Worm (Caenorhabditis elegans) whole organism, L1 larva: ENCODE data around the gene nduf-2.2.

Experiments
- C04F5.9 ChIP-seq: sonication (generic microtip); optimal IDR thresholded peaks from 2 replicates; lab custom pipeline; 2016; ENCODE audit warnings: missing genetic modification characterization, missing compliant biosample characterization
- C34B4.2 ChIP-seq: sonication (generic microtip); optimal IDR thresholded peaks from 2 replicates; lab custom pipeline; 2017; ENCODE audit warnings: mild to moderate bottlenecking, missing genetic modification characterization, missing compliant biosample characterization
- F16B12.6 ChIP-seq: fragments of 150-350 bp; optimal IDR thresholded peaks from 2 replicates; lab custom pipeline; 2014; ENCODE audit warnings: missing biosample characterization, missing genetic modification characterization
- alr-1 ChIP-seq: fragments of 200-800 bp; sonication (Bioruptor generic); optimal IDR thresholded peaks from 2 replicates; lab custom pipeline; 2018; ENCODE audit warnings: borderline replicate concordance, mild to moderate bottlenecking, missing genetic modification characterization, missing compliant biosample characterization
- aly-2 ChIP-seq: fragments of 150-350 bp; optimal IDR thresholded peaks from 2 replicates; lab custom pipeline; 2014; ENCODE audit warnings: missing biosample characterization, missing genetic modification characterization
- ama-1 ChIP-seq: fragments of 150-350 bp; optimal IDR thresholded peaks from 2 replicates; lab custom pipeline; 2014
- blmp-1 ChIP-seq: fragments of 150-350 bp; optimal IDR thresholded peaks from 2 replicates; lab custom pipeline; 2014; ENCODE audit warnings: missing biosample characterization, missing genetic modification characterization
- ceh-63 ChIP-seq: fragments of 200-800 bp; sonication (Bioruptor generic); optimal IDR thresholded peaks from 2 replicates; lab custom pipeline; 2018; ENCODE audit warnings: mild to moderate bottlenecking, missing genetic modification characterization, missing compliant biosample characterization
- ceh-8 ChIP-seq: fragments of 200-800 bp; sonication (Bioruptor generic); optimal IDR thresholded peaks from 2 replicates; lab custom pipeline; 2018; ENCODE audit warnings: mild to moderate bottlenecking, missing genetic modification characterization, moderate library complexity, missing compliant biosample characterization
- ces-1 ChIP-seq: fragments of 150-350 bp; optimal IDR thresholded peaks from 2 replicates; lab custom pipeline; 2014; ENCODE audit warnings: missing biosample characterization, missing genetic modification reagents, missing genetic modification characterization
- dpl-1 ChIP-seq, 3 experiments: fragments of 150-350 bp in 2 of 3; sonication (generic microtip) in 1 of 3; optimal IDR thresholded peaks; 2 replicates each; lab custom pipeline; 2014 to 2017; ENCODE audit warnings: missing biosample characterization in 3 of 3, missing genetic modification characterization in 3 of 3, missing genetic modification reagents in 3 of 3
- dsc-1 ChIP-seq: sonication (generic microtip); optimal IDR thresholded peaks from 2 replicates; lab custom pipeline; 2016; ENCODE audit warnings: mild to moderate bottlenecking, missing genetic modification characterization, missing compliant biosample characterization
- efl-3 ChIP-seq: fragments of 200-800 bp; sonication (Bioruptor generic); optimal IDR thresholded peaks from 2 replicates; lab custom pipeline; 2018; ENCODE audit warnings: mild to moderate bottlenecking, missing genetic modification characterization, missing compliant biosample characterization
- elt-2 ChIP-seq: sonication (generic microtip); optimal IDR thresholded peaks from 2 replicates; lab custom pipeline; 2016; ENCODE audit warnings: missing genetic modification characterization, mild to moderate bottlenecking, inconsistent platforms, missing compliant biosample characterization, missing genetic modification reagents
- ets-5 ChIP-seq: fragments of 200-800 bp; sonication (Bioruptor generic); IDR thresholded peaks from 2 replicates; pipeline ENCODE4 v1.3.6; 2022; ENCODE audit warnings: missing genetic modification characterization, missing compliant biosample characterization
- fkh-10 ChIP-seq: sonication (generic microtip); optimal IDR thresholded peaks from 2 replicates; lab custom pipeline; 2017; ENCODE audit warnings: missing biosample characterization, missing genetic modification reagents, missing genetic modification characterization
- grh-1 ChIP-seq: fragments of 200-800 bp; sonication (Bioruptor generic); IDR thresholded peaks from 2 replicates; pipeline ENCODE4 v1.3.6; 2022; ENCODE audit warnings: missing genetic modification reagents, missing genetic modification characterization, missing compliant biosample characterization
- hpl-2 ChIP-seq: fragments of 150-350 bp; optimal IDR thresholded peaks from 2 replicates; lab custom pipeline; 2014; ENCODE audit warnings: missing biosample characterization, missing genetic modification reagents, missing genetic modification characterization
- lin-14 ChIP-seq: fragments of 200-800 bp; sonication (Bioruptor generic); optimal IDR thresholded peaks from 2 replicates; lab custom pipeline; 2018; ENCODE audit warnings: mild to moderate bottlenecking, missing genetic modification characterization, moderate library complexity, missing compliant biosample characterization
- lin-15B ChIP-seq: fragments of 150-350 bp; sonication (generic microtip); optimal IDR thresholded peaks from 3 replicates; lab custom pipeline; 2014; ENCODE audit warnings: missing biosample characterization, missing genetic modification characterization
- lin-35 ChIP-seq, 2 experiments: fragments of 150-350 bp; optimal IDR thresholded peaks; 2 replicates each; lab custom pipeline; 2014; ENCODE audit warnings: missing biosample characterization in 2 of 2, missing genetic modification characterization in 2 of 2, missing genetic modification reagents in 2 of 2
- lin-39 ChIP-seq: fragments of 150-350 bp; optimal IDR thresholded peaks from 2 replicates; lab custom pipeline; 2014; ENCODE audit warnings: missing biosample characterization, missing genetic modification reagents, missing genetic modification characterization
- lir-3 ChIP-seq: sonication (generic microtip); optimal IDR thresholded peaks from 2 replicates; lab custom pipeline; 2016; ENCODE audit warnings: mild to moderate bottlenecking, missing genetic modification characterization, moderate library complexity, missing compliant biosample characterization; ENCODE audit not compliant: poor library complexity
- lsy-2 ChIP-seq, 2 experiments: fragments of 150-350 bp; optimal IDR thresholded peaks; 2 replicates each; lab custom pipeline; 2014; ENCODE audit warnings: missing biosample characterization in 2 of 2, missing genetic modification characterization in 2 of 2
- mab-9 ChIP-seq: fragments of 200-800 bp; sonication (Bioruptor generic); IDR thresholded peaks from 2 replicates; pipeline ENCODE4 v1.3.6; 2022; ENCODE audit warnings: missing genetic modification reagents, missing genetic modification characterization, missing compliant biosample characterization
- mep-1 ChIP-seq: fragments of 150-350 bp; optimal IDR thresholded peaks from 2 replicates; lab custom pipeline; 2014; ENCODE audit warnings: missing biosample characterization, missing genetic modification characterization
- nhr-11 ChIP-seq: fragments of 150-350 bp; optimal IDR thresholded peaks from 2 replicates; lab custom pipeline; 2014; ENCODE audit warnings: missing biosample characterization, missing genetic modification characterization
- nhr-19 ChIP-seq: fragments of 200-800 bp; sonication (Bioruptor generic); conservative IDR thresholded peaks from 2 replicates; pipeline ENCODE4 v1.3.6; 2022; ENCODE audit warnings: missing genetic modification characterization, missing compliant biosample characterization
- nhr-20 ChIP-seq: sonication (generic microtip); optimal IDR thresholded peaks from 2 replicates; lab custom pipeline; 2016; ENCODE audit warnings: mild to moderate bottlenecking, missing genetic modification characterization, missing compliant biosample characterization
- nhr-28 ChIP-seq: fragments of 150-350 bp; optimal IDR thresholded peaks from 2 replicates; lab custom pipeline; 2014; ENCODE audit warnings: missing biosample characterization, missing genetic modification characterization
- nhr-47 ChIP-seq: sonication (generic microtip); optimal IDR thresholded peaks from 2 replicates; lab custom pipeline; 2016; ENCODE audit warnings: mild to moderate bottlenecking, missing genetic modification characterization, moderate library complexity, missing compliant biosample characterization
- nhr-71 ChIP-seq: sonication (generic microtip); optimal IDR thresholded peaks from 2 replicates; lab custom pipeline; 2016; ENCODE audit warnings: mild to moderate bottlenecking, missing genetic modification characterization, moderate library complexity, missing compliant biosample characterization
- nhr-77 ChIP-seq: fragments of 150-350 bp; optimal IDR thresholded peaks from 2 replicates; lab custom pipeline; 2014; ENCODE audit warnings: missing biosample characterization, missing genetic modification characterization
- nhr-84 ChIP-seq: sonication (generic microtip); optimal IDR thresholded peaks from 2 replicates; lab custom pipeline; 2017; ENCODE audit warnings: missing biosample characterization, missing genetic modification characterization
- nhr-85 ChIP-seq: sonication (generic microtip); peaks from one replicate; lab custom pipeline; 2016; ENCODE audit warnings: missing genetic modification characterization, inconsistent platforms, missing compliant biosample characterization
- nhr-90 ChIP-seq: sonication (generic microtip); optimal IDR thresholded peaks from 2 replicates; lab custom pipeline; 2016; ENCODE audit warnings: mild to moderate bottlenecking, missing genetic modification characterization, missing compliant biosample characterization; ENCODE audit not compliant: poor library complexity
- pax-3 ChIP-seq: fragments of 200-800 bp; sonication (Bioruptor generic); optimal IDR thresholded peaks from 2 replicates; lab custom pipeline; 2018; ENCODE audit warnings: mild to moderate bottlenecking, missing genetic modification characterization, moderate library complexity, missing compliant biosample characterization
- pqm-1 ChIP-seq: sonication (generic microtip); optimal IDR thresholded peaks from 3 replicates; lab custom pipeline; 2017; ENCODE audit warnings: missing biosample characterization, missing genetic modification characterization
- rnt-1 ChIP-seq: sonication (generic microtip); optimal IDR thresholded peaks from 2 replicates; lab custom pipeline; 2016; ENCODE audit warnings: mild to moderate bottlenecking, missing genetic modification characterization, moderate library complexity, missing compliant biosample characterization
- sptf-1 ChIP-seq: fragments of 150-350 bp; optimal IDR thresholded peaks from 2 replicates; lab custom pipeline; 2014; ENCODE audit warnings: missing biosample characterization, missing genetic modification characterization
- sup-37 ChIP-seq: fragments of 200-800 bp; sonication (Bioruptor generic); optimal IDR thresholded peaks from 2 replicates; lab custom pipeline; 2018; ENCODE audit warnings: mild to moderate bottlenecking, missing genetic modification characterization, missing compliant biosample characterization
- swsn-7 ChIP-seq: sonication (generic microtip); optimal IDR thresholded peaks from 2 replicates; lab custom pipeline; 2016; ENCODE audit warnings: missing genetic modification characterization, missing compliant biosample characterization
- tbx-2 ChIP-seq: sonication (generic microtip); optimal IDR thresholded peaks from 2 replicates; lab custom pipeline; 2016; ENCODE audit warnings: missing genetic modification characterization, missing compliant biosample characterization
- tlp-1 ChIP-seq: fragments of 150-350 bp; optimal IDR thresholded peaks from 2 replicates; lab custom pipeline; 2014; ENCODE audit warnings: missing biosample characterization, missing genetic modification characterization
- unc-130 ChIP-seq: fragments of 150-350 bp; optimal IDR thresholded peaks from 2 replicates; lab custom pipeline; 2017; ENCODE audit warnings: missing biosample characterization, missing genetic modification characterization, inconsistent platforms
- unc-62 ChIP-seq: fragments of 150-350 bp; optimal IDR thresholded peaks from 2 replicates; lab custom pipeline; 2014; ENCODE audit warnings: missing biosample characterization, missing genetic modification reagents, missing genetic modification characterization
- vab-15 ChIP-seq: sonication (generic microtip); optimal IDR thresholded peaks from 2 replicates; lab custom pipeline; 2017; ENCODE audit warnings: missing genotype, mild to moderate bottlenecking, missing genetic modification characterization, missing compliant biosample characterization
- xbp-1 ChIP-seq: sonication (generic microtip); optimal IDR thresholded peaks from 2 replicates; lab custom pipeline; 2016; ENCODE audit warnings: missing genetic modification characterization, missing compliant biosample characterization
- zag-1 ChIP-seq: fragments of 150-350 bp; optimal IDR thresholded peaks from 2 replicates; lab custom pipeline; 2014; ENCODE audit warnings: missing biosample characterization, missing genetic modification characterization
- zip-4 ChIP-seq: fragments of 200-800 bp; sonication (Bioruptor generic); optimal IDR thresholded peaks from 2 replicates; lab custom pipeline; 2018; ENCODE audit warnings: mild to moderate bottlenecking, missing genetic modification characterization, moderate library complexity, missing compliant biosample characterization
- ztf-4 ChIP-seq: fragments of 150-350 bp; optimal IDR thresholded peaks from 2 replicates; lab custom pipeline; 2014; ENCODE audit warnings: missing biosample characterization, missing genetic modification characterization

The nduf-2.2 gene

DNA sequence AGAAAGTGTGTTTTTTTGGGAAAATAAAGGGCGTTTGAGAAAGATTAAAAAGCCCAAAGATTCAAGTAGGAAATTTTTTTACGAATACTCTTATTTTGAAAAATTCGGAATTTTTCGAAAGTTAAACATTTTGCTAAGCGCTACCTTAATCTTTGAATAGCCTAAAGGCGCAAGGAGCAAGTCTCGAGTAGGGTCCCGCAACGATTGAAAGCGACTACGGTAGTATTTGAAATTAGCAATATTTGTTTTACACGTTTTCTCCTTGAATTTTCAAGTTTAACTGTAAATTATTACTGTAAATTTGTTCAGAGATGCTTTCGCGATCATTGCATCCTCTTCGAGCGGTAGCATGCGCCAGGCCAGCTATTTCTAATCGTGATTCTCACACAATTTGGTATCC is at the start of gene nduf-2.2:
nduf-2.2 (plus strand) TSS at position 310 of the 400 bp plus-strand sequence.
- TF ChIP-seq sptf-1 (tag; lab: Kevin White, UChicago) (no peak), C04F5.9 (tag; lab: Kevin White, UChicago) (no peak), unc-62 (GFP tag; lab: Kevin White, UChicago) (no peak), pqm-1 (no peak), pax-3 (tag; lab: Kevin White, UChicago) (no peak), mab-9 (GFP tag; lab: Robert Waterston, UW) (no peak), nhr-90 (no peak), zag-1 (tag; lab: Kevin White, UChicago) (no peak), lin-39 (tag; lab: Kevin White, UChicago) (no peak), lin-35 (GFP tag; optimal IDR thresholded peaks at IDR 0.05; lab: Kevin White, UChicago) (no peak)

- TF ChIP-seq lir-3 (tag; lab: Kevin White, UChicago) (no peak), vab-15 (tag; lab: Kevin White, UChicago) (no peak), zip-4 (GFP tag; lab: Kevin White, UChicago) (no peak), hpl-2 (GFP tag; lab: Kevin White, UChicago) (no peak), nhr-71 (peak; percentile 45), ets-5 (GFP tag; lab: Robert Waterston, UW) (no peak), sup-37 (GFP tag; lab: Kevin White, UChicago) (no peak), ztf-4 (tag; lab: Kevin White, UChicago) (peak; percentile 41), nhr-11 (no peak), xbp-1 (tag; lab: Kevin White, UChicago) (no peak), grh-1 (GFP tag; lab: Robert Waterston, UW) (peak; percentile 32; the same call in 1 of the 2 replicates), mep-1 (tag; lab: Kevin White, UChicago) (no peak), fkh-10 (no peak), nhr-85 (tag; lab: Kevin White, UChicago) (peak; percentile 70), nhr-47 (tag; lab: Kevin White, UChicago) (peak; percentile 42), aly-2 (tag; lab: Kevin White, UChicago) (peak; percentile 39), F16B12.6 (tag; lab: Kevin White, UChicago) (no peak), lin-15B (no peak), dpl-1 (GFP tag; optimal IDR thresholded peaks at IDR 0.05; lab: Kevin White, UChicago) (no peak), C34B4.2 (tag; lab: Kevin White, UChicago) (no peak), elt-2 (no peak), ama-1 (lab: Kevin White, UChicago) (peak; percentile 38), pax-3 (tag; lab: Kevin White, UChicago) (no peak), lsy-2 (tag; optimal IDR thresholded peaks at IDR 0.05; lab: Kevin White, UChicago) (no peak), nhr-84 (tag; lab: Kevin White, UChicago) (no peak), swsn-7 (tag; lab: Kevin White, UChicago) (no peak), efl-3 (no peak), ceh-8 (no peak), tbx-2 (tag; lab: Kevin White, UChicago) (peak; percentile 27), lin-14 (GFP tag; lab: Kevin White, UChicago) (no peak), nhr-19 (no peak), alr-1 (tag; lab: Kevin White, UChicago) (no peak), C04F5.9 (tag; lab: Kevin White, UChicago) (no peak), ces-1 (GFP tag; lab: Kevin White, UChicago) (no peak), rnt-1 (tag; lab: Kevin White, UChicago) (no peak), nhr-77 (no peak), blmp-1 (no peak), unc-130 (tag; lab: Kevin White, UChicago) (no peak), tlp-1 (no peak), nhr-28 (no peak), dsc-1 (tag; lab: Kevin White, UChicago) (peak; percentile 7), ceh-63 (GFP tag; lab: Kevin White, UChicago) (no peak), nhr-90 (peak; percentile 40), nhr-20 (tag; lab: Kevin White, UChicago) (peak; percentile 5)
Observed at ce11 chrIII:6415306-6415973, 49.6 kb upstream of the nduf-2.2 start, which contains the start of gene nas-4. Gene nas-4, minus strand, starts transcription at chrIII:6415656.
